Worm (Caenorhabditis elegans) whole organism, young adult: ENCODE measurements around the gene mes-4.

Experiments used
- cebp-2 ChIP-seq: fragments of 200-800 bp; sonication (Bioruptor generic); IDR thresholded peaks from 2 replicates; pipeline ENCODE4 v1.3.6; 2022; ENCODE audit warnings: missing genetic modification characterization, missing compliant biosample characterization
- ceh-100 ChIP-seq: fragments of 200-800 bp; sonication (Bioruptor generic); IDR thresholded peaks from 2 replicates; pipeline ENCODE4 v1.3.6; 2022; ENCODE audit warnings: missing genetic modification reagents, missing genetic modification characterization, missing compliant biosample characterization
- dpff-1 ChIP-seq: sonication (generic microtip); optimal IDR thresholded peaks from 2 replicates; lab custom pipeline; 2017; ENCODE audit warnings: mild to moderate bottlenecking, missing genetic modification characterization, missing compliant biosample characterization
- unc-62 ChIP-seq: fragments of 150-350 bp; optimal IDR thresholded peaks from 2 replicates; lab custom pipeline; 2014; ENCODE audit warnings: missing biosample characterization, missing genetic modification reagents, missing genetic modification characterization

ce11 chrV:13485732-13486131 lies 48.4 kb upstream of the mes-4 start:
- TF ChIP-seq cebp-2 (GFP tag; lab: Robert Waterston, UW) (no peak), ceh-100 (GFP tag; lab: Robert Waterston, UW) (no peak), dpff-1 (tag; lab: Kevin White, UChicago) (no peak), unc-62 (GFP tag; lab: Kevin White, UChicago) (no peak)
